Fruit fly (Drosophila melanogaster): ENCODE data around the gene spel1.

DNA sequence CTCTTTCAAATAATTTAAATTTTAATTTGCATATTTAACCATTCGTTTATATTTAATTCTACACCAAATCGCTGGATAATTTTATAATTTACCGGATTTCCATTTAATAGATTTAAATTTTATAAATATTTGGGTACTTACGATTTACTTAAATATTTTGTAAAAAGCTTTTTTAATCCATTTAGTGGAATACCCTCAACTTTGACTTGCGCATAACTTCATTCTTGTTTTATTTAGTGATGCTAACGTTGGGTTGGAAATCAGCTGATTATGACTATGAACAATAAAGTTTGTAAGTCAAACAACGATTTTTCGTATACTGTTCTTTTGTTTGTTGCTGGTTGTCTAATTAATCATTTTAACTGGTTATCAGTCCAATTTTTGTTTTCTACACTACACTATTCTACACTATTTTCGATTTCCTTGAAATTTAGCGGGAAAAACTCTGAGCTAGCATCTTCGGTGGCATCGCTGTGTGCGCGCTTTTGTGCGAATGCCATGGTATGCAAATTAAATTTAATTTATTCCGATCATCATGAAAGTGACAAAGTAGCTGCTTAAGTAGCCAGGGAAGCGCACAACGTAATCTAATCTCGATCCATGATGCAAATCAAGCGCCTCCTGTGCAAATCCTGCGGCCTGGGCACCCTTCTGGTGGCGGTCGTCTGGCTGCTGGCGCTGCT, 2.9 kb upstream of the spel1 start, which contains the start of gene Pgant35A:
- TF ChIP-seq psq (optimal IDR thresholded peaks at IDR 0.05): no peak
- no peak for TF ChIP-seq h (optimal IDR thresholded peaks at IDR 0.05)
- TF ChIP-seq Sin3A (optimal IDR thresholded peaks at IDR 0.05): no peak
- TF ChIP-seq Myc (optimal IDR thresholded peaks at IDR 0.05): no peak
- TF ChIP-seq ttk (optimal IDR thresholded peaks at IDR 0.05): no peak

All from Kc167 (cell line).